Fruit fly (Drosophila melanogaster): ENCODE data around the gene CG31368.

The CG31368 gene

dm6 chr3R:11868562-11868961, 14.0 kb upstream of the CG31368 start:
- TF ChIP-seq CG8478 (optimal IDR thresholded peaks at IDR 0.05), result no peak
- peak; percentile 19 for TF ChIP-seq pan (optimal IDR thresholded peaks at IDR 0.05)

- TF ChIP-seq Dll (optimal IDR thresholded peaks at IDR 0.05) (peak; percentile 14), usp (GFP tag; optimal IDR thresholded peaks at IDR 0.05) (no peak)
These were observed 13.4 kb upstream of the CG31368 start, which contains the start of gene CG6959 for dm6 chr3R:11869169-11869568. Gene CG6959, minus strand, starts transcription at chr3R:11869460.

- TF ChIP-seq CG8478 (optimal IDR thresholded peaks at IDR 0.05) (no peak), EcR (GFP tag; optimal IDR thresholded peaks at IDR 0.05) (no peak), psq (optimal IDR thresholded peaks at IDR 0.05) (no peak), usp (GFP tag; optimal IDR thresholded peaks at IDR 0.05) (no peak), pan (optimal IDR thresholded peaks at IDR 0.05) (no peak), Dll (optimal IDR thresholded peaks at IDR 0.05) (no peak)
These were observed 12.9 kb upstream of the CG31368 start for dm6 chr3R:11869675-11870074.

dm6 chr3R:11870135-11870534, 12.5 kb upstream of the CG31368 start:
- no peak for TF ChIP-seq Dll (optimal IDR thresholded peaks at IDR 0.05)
- no peak for TF ChIP-seq usp (GFP tag; optimal IDR thresholded peaks at IDR 0.05)
- TF ChIP-seq EcR (GFP tag; optimal IDR thresholded peaks at IDR 0.05), result no peak
- no peak for TF ChIP-seq psq (optimal IDR thresholded peaks at IDR 0.05)
- TF ChIP-seq pan (optimal IDR thresholded peaks at IDR 0.05), result no peak
- TF ChIP-seq CG8478 (optimal IDR thresholded peaks at IDR 0.05), result no peak

dm6 chr3R:11872692-11873091, 9.9 kb upstream of the CG31368 start:
- peak; percentile 63 for TF ChIP-seq pan (optimal IDR thresholded peaks at IDR 0.05)
- TF ChIP-seq psq (optimal IDR thresholded peaks at IDR 0.05), result no peak
- TF ChIP-seq usp (GFP tag; optimal IDR thresholded peaks at IDR 0.05), result no peak

dm6 chr3R:11876750-11877149, 5.8 kb upstream of the CG31368 start:
- TF ChIP-seq Dll (optimal IDR thresholded peaks at IDR 0.05) (no peak), usp (GFP tag; optimal IDR thresholded peaks at IDR 0.05) (no peak)

- TF ChIP-seq pan (optimal IDR thresholded peaks at IDR 0.05) (no peak), psq (optimal IDR thresholded peaks at IDR 0.05) (no peak), EcR (GFP tag; optimal IDR thresholded peaks at IDR 0.05) (no peak), CG8478 (optimal IDR thresholded peaks at IDR 0.05) (no peak), Dll (optimal IDR thresholded peaks at IDR 0.05) (no peak), usp (GFP tag; optimal IDR thresholded peaks at IDR 0.05) (no peak)
These were observed 5.4 kb upstream of the CG31368 start, which contains the start of gene sad for dm6 chr3R:11877162-11877561. Gene sad, plus strand, starts transcription at chr3R:11877235.

- TF ChIP-seq usp (GFP tag; optimal IDR thresholded peaks at IDR 0.05) (no peak), pan (optimal IDR thresholded peaks at IDR 0.05) (no peak), Dll (optimal IDR thresholded peaks at IDR 0.05) (no peak), EcR (GFP tag; optimal IDR thresholded peaks at IDR 0.05) (no peak), psq (optimal IDR thresholded peaks at IDR 0.05) (no peak), CG8478 (optimal IDR thresholded peaks at IDR 0.05) (no peak)
These were observed 539 bp downstream of the CG31368 start for dm6 chr3R:11883129-11883528.

- TF ChIP-seq Dll (optimal IDR thresholded peaks at IDR 0.05) (peak; percentile 92), pan (optimal IDR thresholded peaks at IDR 0.05) (peak; percentile 60), EcR (GFP tag; optimal IDR thresholded peaks at IDR 0.05) (no peak)
These were observed 4.8 kb downstream of the CG31368 start, which contains the start of gene mthl5 for dm6 chr3R:11887114-11888037. Gene mthl5, minus strand, starts transcription at chr3R:11887168.

dm6 chr3R:11888038-11888567, 5.5 kb downstream of the CG31368 start:
- TF ChIP-seq psq (optimal IDR thresholded peaks at IDR 0.05) (no peak), CG8478 (optimal IDR thresholded peaks at IDR 0.05) (no peak), usp (GFP tag; optimal IDR thresholded peaks at IDR 0.05) (no peak), Dll (optimal IDR thresholded peaks at IDR 0.05) (no peak)

dm6 chr3R:11893197-11893596, 10.6 kb downstream of the CG31368 start, which contains the start of gene Dnali1:
Gene Dnali1, minus strand, starts transcription at chr3R:11893297.
- TF ChIP-seq Dll (optimal IDR thresholded peaks at IDR 0.05) (no peak), usp (GFP tag; optimal IDR thresholded peaks at IDR 0.05) (no peak), CG8478 (optimal IDR thresholded peaks at IDR 0.05) (no peak), pan (optimal IDR thresholded peaks at IDR 0.05) (no peak), EcR (GFP tag; optimal IDR thresholded peaks at IDR 0.05) (no peak), psq (optimal IDR thresholded peaks at IDR 0.05) (no peak)

- no peak for TF ChIP-seq usp (GFP tag; optimal IDR thresholded peaks at IDR 0.05)
- TF ChIP-seq pan (optimal IDR thresholded peaks at IDR 0.05), result no peak
- TF ChIP-seq CG8478 (optimal IDR thresholded peaks at IDR 0.05), result no peak
- no peak for TF ChIP-seq psq (optimal IDR thresholded peaks at IDR 0.05)
- TF ChIP-seq Dll (optimal IDR thresholded peaks at IDR 0.05), result no peak
- TF ChIP-seq EcR (GFP tag; optimal IDR thresholded peaks at IDR 0.05), result no peak
These were observed 14.7 kb downstream of the CG31368 start, which contains the start of gene CG34307 for dm6 chr3R:11897282-11897681. Gene CG34307, plus strand, starts transcription at chr3R:11897582.

- TF ChIP-seq Dll (optimal IDR thresholded peaks at IDR 0.05) (no peak), pan (optimal IDR thresholded peaks at IDR 0.05) (no peak), EcR (GFP tag; optimal IDR thresholded peaks at IDR 0.05) (no peak), psq (optimal IDR thresholded peaks at IDR 0.05) (no peak), CG8478 (optimal IDR thresholded peaks at IDR 0.05) (no peak), usp (GFP tag; optimal IDR thresholded peaks at IDR 0.05) (no peak)
These were observed 20.3 kb downstream of the CG31368 start for dm6 chr3R:11902893-11903292.
